Worm (Caenorhabditis elegans): ENCODE results near the gene cyp-33C12.
A peak's percentile ranks its signal among the peaks of the same experiment; 100 is the strongest.

cyp-33C12 gene

DNA sequence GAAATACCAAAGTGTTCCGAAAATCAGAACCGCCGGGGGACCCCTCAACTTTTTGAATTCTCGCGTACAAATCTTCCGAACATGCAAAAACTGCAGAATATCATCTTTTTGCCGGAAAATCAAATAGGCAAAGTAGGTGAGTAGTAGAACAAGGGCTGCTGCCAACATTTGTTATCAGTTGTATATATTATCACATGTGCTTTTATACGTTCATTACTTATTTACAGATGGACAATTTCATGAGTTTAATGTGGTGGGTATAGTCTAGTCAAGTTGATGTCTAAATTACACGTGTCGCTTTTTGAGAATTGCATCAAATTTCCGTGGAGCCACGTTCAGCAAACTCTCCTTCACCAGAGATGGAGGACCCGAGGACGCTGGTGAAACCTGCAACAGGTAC, 3.0 kb downstream of the cyp-33C12 start, which contains the start of gene cyp-32B1 (continued):
- TF ChIP-seq ceh-32 (tag; optimal IDR thresholded peaks at IDR 0.05; ENCODE audit: poor library complexity), result no peak
- no peak for TF ChIP-seq R02D3.7 (tag; optimal IDR thresholded peaks at IDR 0.05)
- TF ChIP-seq F49E8.2 (tag; optimal IDR thresholded peaks at IDR 0.05; ENCODE audit: borderline replicate concordance), result no peak
- TF ChIP-seq php-3 (GFP tag; IDR thresholded peaks at IDR 0.05), result 0 out of 2 replicates have a peak, but pooled peaks have one; percentile 35
- no peak for TF ChIP-seq nhr-6 (tag; optimal IDR thresholded peaks at IDR 0.05)
- TF ChIP-seq vab-7 (GFP tag; IDR thresholded peaks at IDR 0.05), result no peak
- TF ChIP-seq unc-62 (GFP tag; optimal IDR thresholded peaks at IDR 0.05 in 1 of 2), result no peak
- no peak for TF ChIP-seq unc-62 (tag; optimal IDR thresholded peaks at IDR 0.05)
- TF ChIP-seq madf-5 (GFP tag; IDR thresholded peaks at IDR 0.05), result no peak
- no peak for TF ChIP-seq nhr-11 (tag; optimal IDR thresholded peaks at IDR 0.05)
- TF ChIP-seq F10B5.3 (tag; optimal IDR thresholded peaks at IDR 0.05), result no peak
- TF ChIP-seq hlh-11 (tag; optimal IDR thresholded peaks at IDR 0.05), result peak; percentile 2
- TF ChIP-seq mdl-1 (tag; optimal IDR thresholded peaks at IDR 0.05), result peak in 1 of 2 experiments; percentile 15
- peak; percentile 37 for TF ChIP-seq nhr-28 (tag; optimal IDR thresholded peaks at IDR 0.05)

DNA sequence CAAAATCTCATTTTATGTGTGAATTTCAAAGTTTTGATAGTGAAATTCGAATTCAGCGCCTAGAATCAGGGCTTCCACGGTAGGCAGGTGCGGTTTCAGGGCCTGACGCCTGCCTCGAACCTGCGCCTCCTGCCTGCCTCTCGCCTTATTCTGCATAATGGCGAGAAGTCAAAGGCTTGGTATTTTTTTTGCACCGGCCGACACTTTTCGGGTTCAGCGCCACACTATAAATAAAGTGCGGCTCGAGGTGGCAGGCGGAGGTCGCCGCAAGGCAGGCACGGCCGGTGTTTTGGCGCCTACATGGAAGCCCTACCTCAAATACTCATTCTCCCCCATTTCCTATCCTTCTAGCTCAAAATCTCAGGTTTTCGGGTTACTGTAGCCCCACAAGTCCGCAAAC, 3.8 kb downstream of the cyp-33C12 start:
- TF ChIP-seq egl-43 (GFP tag; IDR thresholded peaks at IDR 0.05), result 0 out of 2 replicates have a peak, but pooled peaks have one; percentile 3
- no peak for TF ChIP-seq ces-1 (GFP tag; optimal IDR thresholded peaks at IDR 0.05)
- no peak for TF ChIP-seq nhr-41 (GFP tag; IDR thresholded peaks at IDR 0.05)
- peak; percentile 69; the same call in 1 of the 2 replicates for TF ChIP-seq set-16 (GFP tag; IDR thresholded peaks at IDR 0.05)

ce11 chrV:2199594-2199993, 4.6 kb downstream of the cyp-33C12 start:
- TF ChIP-seq lin-39 (tag; optimal IDR thresholded peaks at IDR 0.05), result no peak
- TF ChIP-seq lin-15B (tag; optimal IDR thresholded peaks at IDR 0.05), result no peak
- no peak for TF ChIP-seq R02D3.7 (tag; optimal IDR thresholded peaks at IDR 0.05)
- no peak for TF ChIP-seq lin-38 (GFP tag; IDR thresholded peaks at IDR 0.05)
- TF ChIP-seq F49E8.2 (tag; optimal IDR thresholded peaks at IDR 0.05; ENCODE audit: borderline replicate concordance), result no peak
- no peak for TF ChIP-seq ces-1 (GFP tag; optimal IDR thresholded peaks at IDR 0.05)
- no peak for TF ChIP-seq fos-1 (tag; optimal IDR thresholded peaks at IDR 0.05)
- no peak for TF ChIP-seq dve-1 (tag; optimal IDR thresholded peaks at IDR 0.05; ENCODE audit: insufficient read depth)
- TF ChIP-seq D1046.2 (GFP tag; IDR thresholded peaks at IDR 0.05), result no peak
- TF ChIP-seq arid-1 (GFP tag; conservative IDR thresholded peaks at IDR 0.05), result no peak
- no peak for TF ChIP-seq pqm-1 (tag; optimal IDR thresholded peaks at IDR 0.05)
- TF ChIP-seq lsy-2 (tag; optimal IDR thresholded peaks at IDR 0.05), result no peak

- TF ChIP-seq aha-1 (tag), result peak; percentile 82
- peak in 1 of 2 experiments; percentile 13 for TF ChIP-seq mdl-1 (tag; optimal IDR thresholded peaks at IDR 0.05)
- peak; percentile 30 for TF ChIP-seq duxl-1 (tag; optimal IDR thresholded peaks at IDR 0.05; ENCODE audit: poor library complexity)
- TF ChIP-seq lin-29 (GFP tag; IDR thresholded peaks at IDR 0.05), result no peak
- peak; percentile 29 for TF ChIP-seq mes-2 (tag; optimal IDR thresholded peaks at IDR 0.05; ENCODE audit: poor library complexity, severe bottlenecking)
- TF ChIP-seq ceh-62 (tag; optimal IDR thresholded peaks at IDR 0.05), result no peak
- TF ChIP-seq dve-1 (tag; optimal IDR thresholded peaks at IDR 0.05; ENCODE audit: insufficient read depth), result peak; percentile 11
- TF ChIP-seq Y48G9A.11 (GFP tag; IDR thresholded peaks at IDR 0.05), result no peak
- TF ChIP-seq hlh-11 (tag; optimal IDR thresholded peaks at IDR 0.05), result peak; percentile 35
- TF ChIP-seq daf-16 (GFP tag; optimal IDR thresholded peaks at IDR 0.05), result no peak
- peak; percentile 47 for TF ChIP-seq daf-16 (tag; optimal IDR thresholded peaks at IDR 0.05)
- TF ChIP-seq T26A8.4 (GFP tag; IDR thresholded peaks at IDR 0.05), result no peak
- peak; percentile 53 for TF ChIP-seq nhr-28 (tag; optimal IDR thresholded peaks at IDR 0.05)
- no peak for TF ChIP-seq fkh-10 (GFP tag; optimal IDR thresholded peaks at IDR 0.05)
- TF ChIP-seq hlh-30 (tag; optimal IDR thresholded peaks at IDR 0.05; ENCODE audit: insufficient read depth), result peak; percentile 53
- TF ChIP-seq nhr-25 (tag; optimal IDR thresholded peaks at IDR 0.05; ENCODE audit: borderline replicate concordance, insufficient read depth), result no peak
- TF ChIP-seq arid-1 (GFP tag; conservative IDR thresholded peaks at IDR 0.05), result no peak
- no peak for TF ChIP-seq Y5F2A.4 (GFP tag; optimal IDR thresholded peaks at IDR 0.05)
- peak; percentile 56; the same call in 1 of the 2 replicates for TF ChIP-seq hmg-1.1 (GFP tag; IDR thresholded peaks at IDR 0.05)
- TF ChIP-seq dmd-6 (GFP tag; IDR thresholded peaks at IDR 0.05), result peak; percentile 61
- TF ChIP-seq nhr-11 (tag; optimal IDR thresholded peaks at IDR 0.05), result no peak
- no peak for TF ChIP-seq nhr-237 (tag; optimal IDR thresholded peaks at IDR 0.05)
- no peak for TF ChIP-seq nhr-6 (tag; optimal IDR thresholded peaks at IDR 0.05)
Measured at ce11 chrV:2192117-2192516, 12.1 kb downstream of the cyp-33C12 start, which contains the start of gene nhr-13. Gene nhr-13, plus strand, starts transcription at chrV:2192485.

All from whole organism, L4 larva.